Worm (Caenorhabditis elegans): ENCODE measurements around the gene ifa-1.

ce11 chrX:11270882-11271281 lies at the start of gene ifa-1:
- no peak for TF ChIP-seq ama-1 (optimal IDR thresholded peaks at IDR 0.05)
- no peak for TF ChIP-seq ama-1 (GFP tag; optimal IDR thresholded peaks at IDR 0.05)
- no peak for TF ChIP-seq akir-1 (GFP tag; optimal IDR thresholded peaks at IDR 0.05)

Data from whole organism, young adult.